Fruit fly (Drosophila melanogaster) whole organism: Measurements from ENCODE around the gene CARPB.

ENCODE experiments used
- CG8478 ChIP-seq: fragments of >200 bp; optimal IDR thresholded peaks from 2 replicates; lab custom pipeline; 2018; ENCODE audit warnings: inconsistent platforms
- Dll ChIP-seq: fragments of >200 bp; optimal IDR thresholded peaks from 2 replicates; lab custom pipeline; 2017
- EcR ChIP-seq, 2 experiments: fragments of >200 bp; optimal IDR thresholded peaks; 2 replicates each; lab custom pipeline; 2017; ENCODE audit warnings: missing biosample characterization in 2 of 2, missing genetic modification characterization in 2 of 2, missing genetic modification reagents in 2 of 2
- pan ChIP-seq: fragments of >200 bp; optimal IDR thresholded peaks from 2 replicates; lab custom pipeline; 2017
- psq ChIP-seq: fragments of >200 bp; optimal IDR thresholded peaks from 2 replicates; lab custom pipeline; 2017
- usp ChIP-seq: fragments of >200 bp; optimal IDR thresholded peaks from 2 replicates; lab custom pipeline; 2017; ENCODE audit warnings: missing biosample characterization, missing genetic modification characterization, mixed read lengths

CARPB gene

DNA sequence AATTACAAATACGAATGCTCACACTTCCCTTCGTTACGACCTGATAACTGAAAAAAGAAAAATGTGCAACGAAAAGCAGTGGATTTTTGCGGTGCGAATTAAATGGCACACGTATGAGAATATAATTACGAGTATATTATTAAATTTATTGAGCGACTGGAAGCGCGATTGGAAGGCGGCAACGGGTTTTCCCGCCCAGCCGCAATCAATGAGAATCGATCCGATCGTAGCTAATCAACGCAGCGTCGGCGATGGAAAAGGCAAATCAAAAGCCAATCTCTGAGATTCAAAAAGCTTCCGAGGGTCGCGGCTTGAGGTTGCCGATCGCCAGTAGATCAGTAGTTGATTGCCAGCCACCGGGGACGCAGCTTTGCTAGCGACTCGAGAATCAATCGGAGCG is 81.9 kb downstream of the CARPB start, which contains the start of gene Ser7:
Ser7 (plus strand) TSS at position 352 of the 400 bp plus-strand sequence.
- TF ChIP-seq pan (lab: Kevin White, UChicago) (no peak), psq (no peak), EcR (GFP tag; optimal IDR thresholded peaks at IDR 0.05; lab: Kevin White, UChicago) (no peak), Dll (no peak), CG8478 (lab: Kevin White, UChicago) (no peak), usp (no peak)

DNA sequence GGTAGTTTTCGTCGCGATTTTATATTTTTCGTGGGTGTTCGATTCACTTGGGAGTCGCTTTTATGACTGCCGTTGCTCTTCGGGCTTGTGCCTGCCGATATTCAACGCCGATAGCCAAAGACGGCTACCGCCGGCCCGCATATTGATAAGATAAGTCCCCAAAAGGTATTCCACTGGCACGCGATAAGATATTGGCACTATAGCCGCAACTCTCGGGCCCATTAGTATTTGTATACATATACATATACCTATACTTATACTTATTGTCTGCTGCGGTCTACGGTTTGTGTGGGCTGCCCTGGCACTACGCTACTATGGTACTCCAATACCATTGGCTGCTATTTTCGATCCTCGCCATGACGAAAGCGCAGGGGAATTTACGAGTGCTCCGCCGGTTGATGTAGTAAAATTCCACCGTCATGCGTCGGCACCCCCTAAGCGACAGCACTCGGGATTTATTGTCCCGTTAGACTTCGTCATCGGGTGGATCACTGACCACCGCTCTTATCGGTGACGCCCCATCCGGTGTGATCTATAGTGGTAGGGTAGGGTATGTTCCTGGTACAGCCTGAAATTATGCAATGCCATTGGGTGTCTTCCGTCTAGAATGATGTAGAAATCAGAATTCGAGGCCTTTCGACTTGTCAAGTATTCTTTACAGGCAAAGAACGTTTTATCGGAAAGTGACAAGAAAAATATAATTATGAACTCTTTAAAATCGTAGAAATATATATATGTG is 85.7 kb downstream of the CARPB start, which contains the start of gene CG45060:
CG45060 (minus strand) TSS at position 59 of the 739 bp plus-strand sequence.
- TF ChIP-seq EcR (GFP tag; optimal IDR thresholded peaks at IDR 0.05; lab: Kevin White, UChicago) = no peak
- no peak for TF ChIP-seq usp
- TF ChIP-seq Dll = no peak
- no peak for TF ChIP-seq pan (lab: Kevin White, UChicago)
- TF ChIP-seq psq = no peak
- no peak for TF ChIP-seq CG8478 (lab: Kevin White, UChicago)

dm6 chrX:9871632-9872031 is 88.6 kb downstream of the CARPB start, which contains the start of gene CG45061:
TSS of gene CG45061 (minus strand) at chrX:9871702.
- TF ChIP-seq usp (no peak), CG8478 (lab: Kevin White, UChicago) (no peak), psq (no peak), EcR (GFP tag; optimal IDR thresholded peaks at IDR 0.05; lab: Kevin White, UChicago) (no peak), pan (lab: Kevin White, UChicago) (no peak), Dll (no peak)

DNA sequence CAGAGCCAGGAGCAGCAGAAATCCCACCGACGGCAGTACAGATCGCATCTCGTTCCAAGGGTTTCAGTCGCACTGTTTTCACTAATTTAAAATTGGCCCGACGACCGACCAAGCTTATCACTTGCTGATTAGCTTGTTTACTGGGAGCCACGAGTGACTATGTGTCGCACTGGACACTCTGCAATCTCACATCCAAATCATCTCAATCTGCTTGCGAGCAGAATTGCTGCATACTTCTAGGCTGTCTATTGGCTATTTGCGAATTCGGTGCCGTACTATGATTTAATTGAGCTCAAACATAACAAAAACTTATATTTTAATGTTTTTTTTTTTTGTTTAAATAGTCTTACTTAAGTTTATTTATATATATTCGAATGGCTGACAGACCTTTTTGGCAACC is 90.9 kb downstream of the CARPB start, which contains the start of gene CG32695:
CG32695 (minus strand) TSS at position 141 of the 400 bp plus-strand sequence.
- TF ChIP-seq EcR (GFP tag; optimal IDR thresholded peaks at IDR 0.05; lab: Kevin White, UChicago) (no peak), CG8478 (lab: Kevin White, UChicago) (no peak), usp (no peak)

- no peak for TF ChIP-seq EcR (GFP tag; optimal IDR thresholded peaks at IDR 0.05; lab: Kevin White, UChicago)
- no peak for TF ChIP-seq pan (lab: Kevin White, UChicago)
- no peak for TF ChIP-seq Dll
Observed at dm6 chrX:9875948-9876853, 93.2 kb downstream of the CARPB start, which contains the start of gene CG15247. TSS of gene CG15247 (minus strand) at chrX:9876672.

DNA sequence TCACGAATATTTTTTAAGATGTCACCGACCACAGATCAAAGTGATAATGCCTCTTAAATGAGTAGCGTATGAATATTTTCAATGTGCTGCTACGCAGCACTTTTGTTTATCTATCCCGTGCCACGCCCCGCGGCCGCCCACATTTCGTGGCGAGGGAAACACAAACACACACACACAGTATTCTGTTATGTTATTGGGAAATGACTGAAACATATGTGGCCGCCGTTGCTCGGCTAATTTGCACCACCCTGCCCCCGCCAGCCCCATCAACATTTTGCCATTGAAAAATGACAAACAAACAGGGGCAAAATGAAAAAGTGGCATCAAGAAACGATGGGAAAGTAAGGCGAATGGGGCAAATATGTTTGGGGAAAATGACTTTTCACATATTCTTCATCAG is 94.2 kb downstream of the CARPB start:
- no peak for TF ChIP-seq pan (lab: Kevin White, UChicago)
- TF ChIP-seq Dll = no peak
- TF ChIP-seq CG8478 (lab: Kevin White, UChicago) = no peak
- TF ChIP-seq usp = no peak
- TF ChIP-seq EcR (GFP tag; optimal IDR thresholded peaks at IDR 0.05; lab: Kevin White, UChicago) = no peak
- no peak for TF ChIP-seq psq

dm6 chrX:9878125-9878524 is 95.1 kb downstream of the CARPB start, which contains the start of gene CG1468:
TSS of gene CG1468 (plus strand) at chrX:9878422.
- TF ChIP-seq usp (no peak), Dll (no peak), pan (lab: Kevin White, UChicago) (no peak), psq (no peak), EcR (GFP tag; optimal IDR thresholded peaks at IDR 0.05; lab: Kevin White, UChicago) (no peak), CG8478 (lab: Kevin White, UChicago) (no peak)

- TF ChIP-seq CG8478 (lab: Kevin White, UChicago) (no peak), Dll (no peak), usp (no peak), psq (no peak), pan (lab: Kevin White, UChicago) (no peak), EcR (GFP tag; optimal IDR thresholded peaks at IDR 0.05; lab: Kevin White, UChicago) (no peak)
Observed at dm6 chrX:9879570-9879969, 96.5 kb downstream of the CARPB start, which contains the start of gene CG9686. TSS of gene CG9686 (plus strand) at chrX:9879870.

DNA sequence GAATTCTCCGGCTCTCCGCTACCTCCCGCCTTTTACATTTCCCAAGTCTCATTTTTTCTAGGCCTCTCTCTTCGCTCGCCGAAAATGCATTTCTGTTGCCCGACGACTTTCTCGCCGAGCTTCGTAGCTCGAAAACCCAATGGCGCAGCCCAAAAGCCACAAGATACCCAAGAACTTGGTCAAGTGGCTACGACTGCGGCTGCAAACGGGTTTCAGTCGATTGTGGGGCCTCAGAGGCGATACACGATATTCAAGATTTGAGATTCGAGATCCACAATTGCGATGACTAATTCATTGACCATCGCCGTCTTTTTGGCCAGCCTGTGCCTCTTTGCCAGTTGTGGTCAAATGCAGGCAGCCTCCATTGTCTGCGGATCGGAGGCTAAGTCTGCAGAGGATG is 98.7 kb downstream of the CARPB start, which contains the start of gene CG9689:
CG9689 (plus strand) TSS at position 208 of the 400 bp plus-strand sequence.
- no peak for TF ChIP-seq EcR (GFP tag; optimal IDR thresholded peaks at IDR 0.05; lab: Kevin White, UChicago)
- no peak for TF ChIP-seq usp
- no peak for TF ChIP-seq Dll
- no peak for TF ChIP-seq CG8478 (lab: Kevin White, UChicago)
- no peak for TF ChIP-seq psq
- TF ChIP-seq pan (lab: Kevin White, UChicago) = no peak

DNA sequence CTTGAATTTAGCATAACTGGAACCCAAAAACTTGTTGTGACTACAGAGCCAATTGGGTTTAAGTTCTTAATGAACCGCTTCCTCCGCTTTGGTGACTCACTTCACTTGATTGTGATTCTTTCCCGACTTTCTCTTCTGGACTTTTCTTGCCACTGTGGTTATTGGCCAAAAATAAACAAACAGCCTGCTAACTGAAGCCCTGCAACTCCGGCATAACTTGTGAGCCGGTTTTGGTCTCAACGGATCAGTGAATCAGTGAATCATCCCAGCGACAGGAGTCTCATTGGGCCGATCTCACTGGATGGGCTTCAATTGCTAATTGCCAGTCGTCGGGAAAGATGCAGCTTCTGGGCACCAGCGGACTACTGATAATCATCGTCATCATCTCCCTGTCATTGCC is 99.9 kb downstream of the CARPB start:
- no peak for TF ChIP-seq EcR (GFP tag; optimal IDR thresholded peaks at IDR 0.05; lab: Kevin White, UChicago)

- no peak for TF ChIP-seq usp
- no peak for TF ChIP-seq Dll
- no peak for TF ChIP-seq psq
- no peak for TF ChIP-seq pan (lab: Kevin White, UChicago)
- TF ChIP-seq CG8478 (lab: Kevin White, UChicago) = no peak
- no peak for TF ChIP-seq EcR (GFP tag; optimal IDR thresholded peaks at IDR 0.05; lab: Kevin White, UChicago)
Observed at dm6 chrX:9884221-9884620, 101.2 kb downstream of the CARPB start, which contains the start of gene CG9691. TSS of gene CG9691 (plus strand) at chrX:9884442.

DNA sequence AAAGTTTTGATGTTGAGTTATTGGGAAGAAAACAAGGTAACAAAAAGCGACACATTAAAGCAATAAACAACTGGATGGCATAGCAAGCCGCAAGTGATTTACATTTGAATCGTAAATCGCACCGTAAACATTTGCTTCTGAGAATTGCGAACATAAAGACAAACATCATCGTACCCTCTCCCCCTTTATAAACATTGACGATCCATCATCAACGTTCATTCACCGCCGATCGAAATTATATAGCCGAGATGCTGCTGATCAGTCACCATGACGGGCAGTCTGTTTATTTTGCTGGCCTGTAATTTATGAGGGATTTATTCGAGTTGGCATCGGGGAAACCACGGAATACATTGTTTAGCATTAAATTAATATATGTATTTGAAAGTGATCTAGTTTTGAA is 102.3 kb downstream of the CARPB start:
- TF ChIP-seq EcR (GFP tag; optimal IDR thresholded peaks at IDR 0.05; lab: Kevin White, UChicago) (no peak), pan (lab: Kevin White, UChicago) (no peak), usp (no peak), CG8478 (lab: Kevin White, UChicago) (no peak), Dll (no peak), psq (no peak)
